Worm (Caenorhabditis elegans) whole organism, late embryonic: ENCODE data around the gene srz-13.

Experiments
- F13H6.1 ChIP-seq: sonication (generic microtip); optimal IDR thresholded peaks from 2 replicates; lab custom pipeline; 2016; ENCODE audit warnings: missing genetic modification characterization, missing compliant biosample characterization
- ama-1 ChIP-seq: fragments of 150-350 bp; optimal IDR thresholded peaks from 2 replicates; lab custom pipeline; 2014
- ceh-18 ChIP-seq: sonication (generic microtip); optimal IDR thresholded peaks from 2 replicates; lab custom pipeline; 2016; ENCODE audit warnings: missing genetic modification characterization, missing compliant biosample characterization
- ceh-19 ChIP-seq: fragments of 200-800 bp; sonication (Bioruptor generic); optimal IDR thresholded peaks from 2 replicates; lab custom pipeline; 2018; ENCODE audit warnings: mild to moderate bottlenecking, missing genetic modification characterization, missing compliant biosample characterization
- ceh-2 ChIP-seq: sonication (generic microtip); optimal IDR thresholded peaks from 2 replicates; lab custom pipeline; 2016; ENCODE audit warnings: missing genotype, missing genetic modification characterization, missing compliant biosample characterization
- hlh-13 ChIP-seq: fragments of 200-800 bp; sonication (Bioruptor generic); optimal IDR thresholded peaks from 2 replicates; lab custom pipeline; 2018; ENCODE audit warnings: mild to moderate bottlenecking, missing genetic modification characterization, missing compliant biosample characterization
- nfya-1 ChIP-seq: sonication (generic microtip); optimal IDR thresholded peaks from 2 replicates; lab custom pipeline; 2017; ENCODE audit warnings: missing genetic modification characterization, mild to moderate bottlenecking, missing compliant biosample characterization, antibody characterized with exemption, moderate library complexity
- pag-3 ChIP-seq: sonication (generic microtip); optimal IDR thresholded peaks from 2 replicates; lab custom pipeline; 2016; ENCODE audit warnings: missing compliant biosample characterization, missing genetic modification characterization, borderline replicate concordance
- pax-1 ChIP-seq: fragments of 150-350 bp; optimal IDR thresholded peaks from 2 replicates; lab custom pipeline; 2014; ENCODE audit warnings: missing biosample characterization, missing genetic modification characterization
- pha-4 ChIP-seq: fragments of 150-350 bp; optimal IDR thresholded peaks from 2 replicates; lab custom pipeline; 2018; ENCODE audit warnings: missing biosample characterization, missing genetic modification reagents, missing genetic modification characterization
- sox-4 ChIP-seq: sonication (generic microtip); optimal IDR thresholded peaks from 2 replicates; lab custom pipeline; 2017; ENCODE audit warnings: mild to moderate bottlenecking, missing genetic modification characterization, inconsistent platforms, missing compliant biosample characterization
- ttx-3 ChIP-seq: sonication (generic microtip); optimal IDR thresholded peaks from 2 replicates; lab custom pipeline; 2016; ENCODE audit warnings: missing genetic modification reagents, missing genetic modification characterization, missing compliant biosample characterization
- unc-86 ChIP-seq: sonication (generic microtip); optimal IDR thresholded peaks from 2 replicates; lab custom pipeline; 2016; ENCODE audit warnings: missing genetic modification characterization, missing compliant biosample characterization

- TF ChIP-seq unc-86 (tag; lab: Kevin White, UChicago) (no peak), ceh-19 (GFP tag; lab: Kevin White, UChicago) (no peak), ama-1 (lab: Kevin White, UChicago) (no peak), hlh-13 (GFP tag; lab: Kevin White, UChicago) (no peak), pha-4 (tag; lab: Kevin White, UChicago) (no peak), ceh-18 (no peak), nfya-1 (tag; lab: Kevin White, UChicago) (no peak), pag-3 (tag; lab: Kevin White, UChicago) (no peak), ceh-2 (tag; lab: Kevin White, UChicago) (no peak), F13H6.1 (no peak), pax-1 (tag; lab: Kevin White, UChicago) (no peak), sox-4 (tag; lab: Kevin White, UChicago) (no peak), ttx-3 (tag; lab: Kevin White, UChicago) (no peak)
Observed at ce11 chrV:16218522-16218921, 36.3 kb downstream of the srz-13 start, which contains the start of gene F11A5.15.
